Worm (Caenorhabditis elegans) whole organism, early embryonic: ENCODE measurements around the gene T28A8.6.

Source experiments
- ama-1 ChIP-seq: fragments of 150-350 bp; optimal IDR thresholded peaks from 2 replicates; lab custom pipeline; 2014
- ceh-13 ChIP-seq: fragments of 200-800 bp; sonication (Bioruptor generic); optimal IDR thresholded peaks from 2 replicates; lab custom pipeline; 2018; ENCODE audit warnings: mild to moderate bottlenecking, missing genetic modification characterization, missing compliant biosample characterization
- sea-1 ChIP-seq: fragments of 200-800 bp; sonication (Bioruptor generic); conservative IDR thresholded peaks from 2 replicates; pipeline ENCODE4 v1.3.6; 2022; ENCODE audit warnings: missing genetic modification characterization, missing compliant biosample characterization
- tbx-37 ChIP-seq: fragments of 200-800 bp; sonication (Bioruptor generic); conservative IDR thresholded peaks from 2 replicates; pipeline ENCODE4 v1.3.6; 2022; ENCODE audit warnings: missing genetic modification reagents, missing genetic modification characterization, missing compliant biosample characterization
- tra-4 ChIP-seq: sonication (generic microtip); optimal IDR thresholded peaks from 2 replicates; lab custom pipeline; 2017; ENCODE audit warnings: missing genetic modification characterization, missing compliant biosample characterization

ce11 chrIII:13535735-13536390 is 36.9 kb downstream of the T28A8.6 start:
- TF ChIP-seq ceh-13 (GFP tag; lab: Kevin White, UChicago) (no peak), ama-1 (lab: Kevin White, UChicago) (no peak), tbx-37 (GFP tag; lab: Robert Waterston, UW) (no peak), tra-4 (no peak), sea-1 (GFP tag; lab: Robert Waterston, UW) (no peak)
